Fruit fly (Drosophila melanogaster): ENCODE results near the gene CG13639.

CG13639 gene

DNA sequence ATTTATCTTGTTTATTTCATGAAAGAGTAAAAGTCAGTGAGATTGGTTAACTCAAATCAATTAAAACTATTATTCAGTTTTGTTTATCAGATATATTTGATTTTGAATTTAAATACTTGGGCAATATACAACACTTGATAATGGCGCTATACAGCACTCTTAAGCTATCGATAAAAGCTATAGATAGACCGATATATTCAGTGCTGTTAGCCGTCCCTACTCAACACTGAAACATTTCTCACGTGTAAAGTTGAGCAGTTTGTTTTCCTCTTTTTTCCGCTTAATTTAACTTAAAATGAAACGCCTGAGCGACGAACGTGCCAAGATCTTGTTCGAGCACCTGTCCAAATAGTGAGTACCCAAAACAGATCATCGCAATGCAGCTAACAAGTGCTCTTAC, 9.7 kb downstream of the CG13639 start, which contains the start of gene CG7006 (continued):
- TF ChIP-seq gcm (GFP tag; optimal IDR thresholded peaks at IDR 0.05): no peak
- no peak for TF ChIP-seq CG3838 (GFP tag; optimal IDR thresholded peaks at IDR 0.05)
- no peak for TF ChIP-seq CG30431 (GFP tag; optimal IDR thresholded peaks at IDR 0.05)
- peak; percentile 85 for TF ChIP-seq amos (GFP tag; IDR thresholded peaks at IDR 0.05; ENCODE audit: partially characterized antibody)
- TF ChIP-seq CG11456 (GFP tag; IDR thresholded peaks at IDR 0.05): peak; percentile 85
- peak; percentile 36; the same call in 1 of the 3 replicates for TF ChIP-seq Aef1 (GFP tag; IDR thresholded peaks at IDR 0.05)
- TF ChIP-seq CG16815 (GFP tag; optimal IDR thresholded peaks at IDR 0.05): peak; percentile 62
- no peak for TF ChIP-seq pan (optimal IDR thresholded peaks at IDR 0.05)
- TF ChIP-seq pan (GFP tag; optimal IDR thresholded peaks at IDR 0.05 in 1 of 2, IDR thresholded peaks at IDR 0.05 in 1 of 2): peak in 1 of 2 experiments; percentile 60
- no peak for TF ChIP-seq CG4360 (GFP tag; IDR thresholded peaks at IDR 0.05)
- peak; percentile 94 for TF ChIP-seq pzg (GFP tag; optimal IDR thresholded peaks at IDR 0.05)
- 0 out of 2 replicates have a peak, but pooled peaks have one; percentile 54 for TF ChIP-seq nerfin-2 (GFP tag; IDR thresholded peaks at IDR 0.05; ENCODE audit: partially characterized antibody)
- TF ChIP-seq dmrt99B (tag; optimal IDR thresholded peaks at IDR 0.05): no peak
- no peak for TF ChIP-seq lab (GFP tag; optimal IDR thresholded peaks at IDR 0.05)
- TF ChIP-seq fu2 (GFP tag; optimal IDR thresholded peaks at IDR 0.05): peak; percentile 76
- no peak for TF ChIP-seq D19B (GFP tag; optimal IDR thresholded peaks at IDR 0.05)
- no peak; the same call in 1 of the 2 replicates for TF ChIP-seq onecut (GFP tag; IDR thresholded peaks at IDR 0.05)
- peak; percentile 16 for TF ChIP-seq ab (GFP tag; optimal IDR thresholded peaks at IDR 0.05)
- TF ChIP-seq toy (GFP tag; IDR thresholded peaks at IDR 0.05): no peak
- peak; percentile 48 for TF ChIP-seq CG17359 (tag; optimal IDR thresholded peaks at IDR 0.05)
- no peak for TF ChIP-seq CG30020 (tag; optimal IDR thresholded peaks at IDR 0.05)
- peak; percentile 55 for TF ChIP-seq Usf (GFP tag; optimal IDR thresholded peaks at IDR 0.05)
- peak; percentile 38 for TF ChIP-seq NK7.1 (GFP tag; optimal IDR thresholded peaks at IDR 0.05)
- TF ChIP-seq br (optimal IDR thresholded peaks at IDR 0.05): no peak
- peak; percentile 87 for TF ChIP-seq HLH54F (GFP tag; optimal IDR thresholded peaks at IDR 0.05)
- peak; percentile 68 for TF ChIP-seq chn (GFP tag; optimal IDR thresholded peaks at IDR 0.05)
- TF ChIP-seq sug (tag; optimal IDR thresholded peaks at IDR 0.05): no peak
- peak; percentile 49 for TF ChIP-seq CG3065 (GFP tag; optimal IDR thresholded peaks at IDR 0.05)
- peak; percentile 28; the same call in 2 of the 3 replicates for TF ChIP-seq CG7963 (GFP tag; IDR thresholded peaks at IDR 0.05; ENCODE audit: partially characterized antibody)
- TF ChIP-seq CG11723 (GFP tag; optimal IDR thresholded peaks at IDR 0.05): no peak
- peak; percentile 49 for TF ChIP-seq CG34422 (GFP tag; IDR thresholded peaks at IDR 0.05)
- TF ChIP-seq CG14965 (GFP tag; optimal IDR thresholded peaks at IDR 0.05; ENCODE audit: borderline replicate concordance): peak; percentile 33
- TF ChIP-seq CG14441 (GFP tag; IDR thresholded peaks at IDR 0.05): no peak
- TF ChIP-seq CG12299 (tag; optimal IDR thresholded peaks at IDR 0.05): no peak
- no peak for TF ChIP-seq CG11504 (tag; optimal IDR thresholded peaks at IDR 0.05)
- TF ChIP-seq sd (tag; optimal IDR thresholded peaks at IDR 0.05): no peak
- TF ChIP-seq CG2116 (GFP tag; optimal IDR thresholded peaks at IDR 0.05): peak; percentile 67
- peak; percentile 78 for TF ChIP-seq knrl (GFP tag; IDR thresholded peaks at IDR 0.05; ENCODE audit: partially characterized antibody)
- TF ChIP-seq CG10321 (GFP tag; IDR thresholded peaks at IDR 0.05): no peak
- peak; percentile 90 for TF ChIP-seq Ets97D (GFP tag; optimal IDR thresholded peaks at IDR 0.05)
- no peak for TF ChIP-seq Fer1 (GFP tag; optimal IDR thresholded peaks at IDR 0.05)
- TF ChIP-seq unpg (GFP tag; optimal IDR thresholded peaks at IDR 0.05): no peak
- TF ChIP-seq BEAF-32 (GFP tag; optimal IDR thresholded peaks at IDR 0.05): peak; percentile 84
- TF ChIP-seq CG15479 (GFP tag; optimal IDR thresholded peaks at IDR 0.05): no peak
- TF ChIP-seq hbn (GFP tag; IDR thresholded peaks at IDR 0.05; ENCODE audit: partially characterized antibody): peak; percentile 77
- TF ChIP-seq mirr (GFP tag; optimal IDR thresholded peaks at IDR 0.05): peak; percentile 32
- TF ChIP-seq CG2678 (tag; optimal IDR thresholded peaks at IDR 0.05): no peak
- peak; percentile 16 for TF ChIP-seq CG10979 (tag; optimal IDR thresholded peaks at IDR 0.05)
- peak; percentile 77 for TF ChIP-seq ci (GFP tag; IDR thresholded peaks at IDR 0.05)
- TF ChIP-seq CG8944 (GFP tag; optimal IDR thresholded peaks at IDR 0.05): peak; percentile 82
- peak; percentile 33 for TF ChIP-seq CG34376 (GFP tag; optimal IDR thresholded peaks at IDR 0.05)
